Fruit fly (Drosophila melanogaster) whole organism, embryonic: ENCODE measurements around the gene eIF3h.
A peak's percentile ranks its signal among the peaks of the same experiment; 100 is the strongest.

Experiments
- Ada2b ChIP-seq: fragments of 200-800 bp; sonication (Bioruptor generic); IDR thresholded peaks from 2 replicates; pipeline ENCODE4 v1.3.6; 2022; ENCODE audit warnings: missing biosample characterization, missing genetic modification characterization
- Atf6 ChIP-seq: fragments of 200-800 bp; sonication (Bioruptor generic); IDR thresholded peaks from 2 replicates; pipeline ENCODE4 v1.3.6; 2022; ENCODE audit warnings: missing biosample characterization, missing genetic modification characterization
- CG10565 ChIP-seq: fragments of 200-800 bp; sonication (Bioruptor generic); optimal IDR thresholded peaks from 3 replicates; lab custom pipeline; 2016; ENCODE audit warnings: missing biosample characterization, mild to moderate bottlenecking, missing genetic modification characterization
- CG12942 ChIP-seq: fragments of 200-800 bp; sonication (Bioruptor generic); optimal IDR thresholded peaks from 3 replicates; lab custom pipeline; 2016; ENCODE audit warnings: missing biosample characterization, missing genetic modification characterization
- CG15011 ChIP-seq: fragments of 200-800 bp; sonication (Bioruptor generic); optimal IDR thresholded peaks from 3 replicates; lab custom pipeline; 2018; ENCODE audit warnings: missing biosample characterization, mild to moderate bottlenecking, missing genetic modification characterization
- CG17186 ChIP-seq: fragments of 200-800 bp; sonication (Bioruptor generic); optimal IDR thresholded peaks from 3 replicates; lab custom pipeline; 2017; ENCODE audit warnings: missing biosample characterization, missing genetic modification reagents, missing genetic modification characterization
- CG2199 ChIP-seq: fragments of 200-800 bp; sonication (Bioruptor generic); IDR thresholded peaks from 3 replicates; pipeline ENCODE4 v1.3.6; 2022; ENCODE audit warnings: missing biosample characterization, missing genetic modification characterization
- CG31365 ChIP-seq: fragments of 200-800 bp; sonication (Bioruptor generic); optimal IDR thresholded peaks from 2 replicates; lab custom pipeline; 2018; ENCODE audit warnings: missing biosample characterization, mild to moderate bottlenecking, missing genetic modification characterization
- CG3163 ChIP-seq: fragments of 200-800 bp; sonication (Bioruptor generic); optimal IDR thresholded peaks from 3 replicates; lab custom pipeline; 2016; ENCODE audit warnings: missing biosample characterization, missing genetic modification characterization
- CG6765 ChIP-seq: fragments of 200-800 bp; sonication (Bioruptor generic); optimal IDR thresholded peaks from 3 replicates; lab custom pipeline; 2017; ENCODE audit warnings: missing biosample characterization, mild to moderate bottlenecking, missing genetic modification characterization
- CG8290 ChIP-seq, 3 experiments: fragments of 200-800 bp; sonication (Bioruptor generic); optimal IDR thresholded peaks; 2 replicates each; lab custom pipeline; 2016 to 2019; ENCODE audit warnings: missing biosample characterization in 3 of 3, missing genetic modification characterization in 3 of 3, mild to moderate bottlenecking in 2 of 3, moderate library complexity in 1 of 3
- CG8765 ChIP-seq: fragments of 200-800 bp; sonication (Bioruptor generic); IDR thresholded peaks from 2 replicates; pipeline ENCODE4 v1.3.6; 2022; ENCODE audit warnings: missing biosample characterization, missing genetic modification characterization
- CG9215 ChIP-seq: fragments of 200-800 bp; sonication (Bioruptor generic); IDR thresholded peaks from 2 replicates; pipeline ENCODE4 v1.3.6; 2022; ENCODE audit warnings: missing biosample characterization, missing genetic modification characterization
- CG9932 ChIP-seq: fragments of 200-800 bp; sonication (Bioruptor generic); IDR thresholded peaks from 2 replicates; pipeline ENCODE4 v1.3.6; 2022; ENCODE audit warnings: missing biosample characterization, missing genetic modification characterization
- CkIIα-i1 ChIP-seq: fragments of 200-800 bp; sonication (Bioruptor generic); IDR thresholded peaks from 2 replicates; pipeline ENCODE4 v1.3.6; 2022; ENCODE audit warnings: missing biosample characterization, missing genetic modification characterization
- Dip2 ChIP-seq: fragments of 200-800 bp; sonication (Bioruptor generic); IDR thresholded peaks from 2 replicates; pipeline ENCODE4 v1.3.6; 2022; ENCODE audit warnings: missing biosample characterization, missing genetic modification characterization
- Dp ChIP-seq: fragments of 200-800 bp; sonication (Bioruptor generic); optimal IDR thresholded peaks from 2 replicates; lab custom pipeline; 2018; ENCODE audit warnings: missing biosample characterization, mild to moderate bottlenecking, missing genetic modification characterization, moderate library complexity
- Eip74EF ChIP-seq, 2 experiments: fragments of 200-800 bp in 1 of 2; fragments of >200 bp in 1 of 2; sonication (Bioruptor generic) in 1 of 2; optimal IDR thresholded peaks; 2 replicates each; lab custom pipeline; 2017 to 2019; ENCODE audit warnings: missing biosample characterization in 2 of 2, missing genetic modification characterization in 2 of 2, mild to moderate bottlenecking in 1 of 2, moderate library complexity in 1 of 2
- Mad ChIP-seq: fragments of 200-800 bp; sonication (Bioruptor generic); optimal IDR thresholded peaks from 2 replicates; lab custom pipeline; 2016; ENCODE audit warnings: missing biosample characterization, missing genetic modification characterization
- Max ChIP-seq: fragments of 200-800 bp; sonication (Bioruptor generic); optimal IDR thresholded peaks from 2 replicates; lab custom pipeline; 2016; ENCODE audit warnings: missing biosample characterization, mild to moderate bottlenecking, missing genetic modification characterization
- Med ChIP-seq: fragments of 200-800 bp; sonication (Bioruptor generic); peaks from one replicate; lab custom pipeline; 2016; ENCODE audit warnings: missing biosample characterization, missing genetic modification characterization, mild to moderate bottlenecking, inconsistent platforms, moderate library complexity
- Mrtf ChIP-seq: fragments of 200-800 bp; sonication (Bioruptor generic); IDR thresholded peaks from 3 replicates; pipeline ENCODE4 v1.3.6; 2022; ENCODE audit warnings: missing biosample characterization, missing genetic modification characterization
- NK7.1 ChIP-seq: fragments of 200-800 bp; sonication (Bioruptor generic); optimal IDR thresholded peaks from 3 replicates; lab custom pipeline; 2016; ENCODE audit warnings: missing biosample characterization, missing genetic modification characterization
- Oaz ChIP-seq: fragments of 200-800 bp; sonication (Bioruptor generic); IDR thresholded peaks from 2 replicates; pipeline ENCODE4 v1.3.6; 2022; ENCODE audit warnings: missing biosample characterization, missing genetic modification characterization
- Opbp ChIP-seq: fragments of 200-800 bp; sonication (Bioruptor generic); IDR thresholded peaks from 3 replicates; pipeline ENCODE4 v1.3.6; 2022; ENCODE audit warnings: missing biosample characterization, missing genetic modification characterization; ENCODE audit not compliant: partially characterized antibody
- Scr ChIP-seq: fragments of 200-800 bp; sonication (Bioruptor generic); IDR thresholded peaks from 2 replicates; pipeline ENCODE4 v1.3.6; 2022; ENCODE audit warnings: missing biosample characterization, missing genetic modification characterization; ENCODE audit not compliant: partially characterized antibody
- Sin3A ChIP-seq: fragments of >200 bp; optimal IDR thresholded peaks from 2 replicates; lab custom pipeline; 2018
- Six4 ChIP-seq: fragments of 200-800 bp; sonication (Bioruptor generic); optimal IDR thresholded peaks from 2 replicates; lab custom pipeline; 2016; ENCODE audit warnings: missing biosample characterization, missing genetic modification characterization
- Tbp ChIP-seq: fragments of >200 bp; optimal IDR thresholded peaks from 2 replicates; lab custom pipeline; 2018; ENCODE audit warnings: missing biosample characterization, missing genetic modification characterization
- Xbp1 ChIP-seq: fragments of 200-800 bp; sonication (Bioruptor generic); optimal IDR thresholded peaks from 3 replicates; lab custom pipeline; 2016; ENCODE audit warnings: missing biosample characterization, mild to moderate bottlenecking, missing genetic modification characterization
- amos ChIP-seq: fragments of 200-800 bp; sonication (Bioruptor generic); IDR thresholded peaks from 2 replicates; pipeline ENCODE4 v1.3.6; 2022; ENCODE audit warnings: missing biosample characterization, missing genetic modification characterization; ENCODE audit not compliant: partially characterized antibody
- crc ChIP-seq: fragments of 200-800 bp; sonication (Bioruptor generic); optimal IDR thresholded peaks from 2 replicates; lab custom pipeline; 2016; ENCODE audit warnings: missing biosample characterization, missing genetic modification characterization
- dysf ChIP-seq: fragments of 200-800 bp; sonication (Bioruptor generic); IDR thresholded peaks from 3 replicates; pipeline ENCODE4 v1.3.6; 2022; ENCODE audit warnings: missing biosample characterization, missing genetic modification characterization
- en ChIP-seq: fragments of 200-800 bp; sonication (Bioruptor generic); optimal IDR thresholded peaks from 2 replicates; lab custom pipeline; 2016; ENCODE audit warnings: missing biosample characterization, missing genetic modification characterization
- esg ChIP-seq: fragments of 200-800 bp; sonication (Bioruptor generic); conservative IDR thresholded peaks from 2 replicates; pipeline ENCODE4 v1.3.6; 2022; ENCODE audit warnings: missing biosample characterization, missing genetic modification characterization
- fd102C ChIP-seq: fragments of 200-800 bp; sonication (Bioruptor generic); optimal IDR thresholded peaks from 2 replicates; lab custom pipeline; 2018; ENCODE audit warnings: missing biosample characterization, mild to moderate bottlenecking, missing genetic modification characterization, moderate library complexity
- grn ChIP-seq: fragments of 200-800 bp; sonication (Bioruptor generic); optimal IDR thresholded peaks from 3 replicates; lab custom pipeline; 2017; ENCODE audit warnings: missing biosample characterization, missing genetic modification characterization
- inv ChIP-seq: fragments of 200-800 bp; sonication (Bioruptor generic); IDR thresholded peaks from 2 replicates; pipeline ENCODE4 v1.3.6; 2022; ENCODE audit warnings: missing biosample characterization, missing genetic modification characterization; ENCODE audit not compliant: partially characterized antibody
- lilli ChIP-seq: fragments of 200-800 bp; sonication (Bioruptor generic); optimal IDR thresholded peaks from 3 replicates; lab custom pipeline; 2016; ENCODE audit warnings: missing biosample characterization, missing genetic modification characterization
- lov ChIP-seq, 2 experiments: fragments of 200-800 bp in 1 of 2; fragments of >200 bp in 1 of 2; sonication (Bioruptor generic) in 1 of 2; IDR thresholded peaks in 1 of 2; optimal IDR thresholded peaks in 1 of 2; 2 replicates in 1 of 2; 3 replicates in 1 of 2; pipeline versions ENCODE4 v1.3.6 to Lab custom; 2017 to 2022; ENCODE audit warnings: missing biosample characterization in 1 of 2, missing genetic modification characterization in 1 of 2
- luna ChIP-seq: fragments of 200-800 bp; sonication (Bioruptor generic); optimal IDR thresholded peaks from 2 replicates; lab custom pipeline; 2016; ENCODE audit warnings: missing biosample characterization, missing genetic modification characterization
- onecut ChIP-seq: fragments of 200-800 bp; sonication (Bioruptor generic); IDR thresholded peaks from 2 replicates; pipeline ENCODE4 v1.3.6; 2022; ENCODE audit warnings: missing biosample characterization, missing genetic modification characterization
- pan ChIP-seq, 4 experiments: fragments of >200 bp in 3 of 4; fragments of 200-800 bp in 1 of 4; sonication (Bioruptor generic) in 1 of 4; optimal IDR thresholded peaks in 3 of 4; IDR thresholded peaks in 1 of 4; 2 replicates each; pipeline versions ENCODE4 v1.3.6 to Lab custom; 2017 to 2022; ENCODE audit warnings: missing biosample characterization in 2 of 4, missing genetic modification characterization in 2 of 4, mixed read lengths in 1 of 4
- pnt ChIP-seq: fragments of 200-800 bp; sonication (Bioruptor generic); optimal IDR thresholded peaks from 3 replicates; lab custom pipeline; 2016; ENCODE audit warnings: missing biosample characterization, missing genetic modification characterization
- prd ChIP-seq, 3 experiments: fragments of >200 bp in 2 of 3; fragments of 200-800 bp in 1 of 3; sonication (Bioruptor generic) in 1 of 3; optimal IDR thresholded peaks in 2 of 3; IDR thresholded peaks in 1 of 3; 2 replicates in 2 of 3; 3 replicates in 1 of 3; pipeline versions ENCODE4 v1.3.6 to Lab custom; 2017 to 2022; ENCODE audit warnings: missing biosample characterization in 1 of 3, missing genetic modification characterization in 1 of 3
- pros ChIP-seq: fragments of 200-800 bp; sonication (Bioruptor generic); optimal IDR thresholded peaks from 3 replicates; lab custom pipeline; 2019; ENCODE audit warnings: missing biosample characterization, mild to moderate bottlenecking, missing genetic modification characterization, moderate library complexity
- pzg ChIP-seq: fragments of 200-800 bp; sonication (Bioruptor generic); optimal IDR thresholded peaks from 3 replicates; lab custom pipeline; 2018; ENCODE audit warnings: missing biosample characterization, mild to moderate bottlenecking, missing genetic modification characterization, moderate library complexity
- sna ChIP-seq: fragments of 200-800 bp; sonication (Bioruptor generic); IDR thresholded peaks from 2 replicates; pipeline ENCODE4 v1.3.6; 2022; ENCODE audit warnings: missing biosample characterization, missing genetic modification characterization; ENCODE audit not compliant: partially characterized antibody
- sr ChIP-seq: fragments of 200-800 bp; sonication (Bioruptor generic); IDR thresholded peaks from 3 replicates; pipeline ENCODE4 v1.3.6; 2022; ENCODE audit warnings: missing biosample characterization, missing genetic modification characterization
- tx ChIP-seq: fragments of 200-800 bp; sonication (Bioruptor generic); optimal IDR thresholded peaks from 2 replicates; lab custom pipeline; 2016; ENCODE audit warnings: missing biosample characterization, missing genetic modification characterization

Gene eIF3h

dm6 chr2L:5037402-5037860 lies 15.5 kb downstream of the eIF3h start, which contains the start of the genes CG14042 and SP555 (continued):
- TF ChIP-seq tx (GFP tag; lab: Kevin White, UChicago) (no peak), sna (GFP tag; lab: Robert Waterston, UW) (no peak), Mad (GFP tag; lab: Kevin White, UChicago) (no peak), pros (GFP tag; lab: Kevin White, UChicago) (peak; percentile 96), esg (GFP tag; lab: Robert Waterston, UW) (no peak), NK7.1 (GFP tag; lab: Kevin White, UChicago) (no peak), CG9932 (GFP tag; lab: Robert Waterston, UW) (no peak), pan (optimal IDR thresholded peaks at IDR 0.05; lab: Kevin White, UChicago) (no peak), pan (GFP tag; optimal IDR thresholded peaks at IDR 0.05 in 1 of 2, IDR thresholded peaks at IDR 0.05 in 1 of 2) (no peak), dysf (no peak), Scr (GFP tag; lab: Robert Waterston, UW) (no peak), Ada2b (GFP tag; lab: Robert Waterston, UW) (no peak), Dp (GFP tag; lab: Kevin White, UChicago) (no peak), CG2199 (GFP tag; lab: Robert Waterston, UW) (no peak), lov (optimal IDR thresholded peaks at IDR 0.05; lab: Kevin White, UChicago) (no peak), lov (GFP tag; IDR thresholded peaks at IDR 0.05; lab: Robert Waterston, UW) (no peak), Tbp (GFP tag; lab: Kevin White, UChicago) (no peak), Max (GFP tag; lab: Kevin White, UChicago) (no peak), CG3163 (GFP tag; lab: Kevin White, UChicago) (no peak), grn (peak; percentile 41), CG31365 (tag; lab: Kevin White, UChicago) (no peak), Eip74EF (GFP tag; optimal IDR thresholded peaks at IDR 0.05; lab: Kevin White, UChicago) (no peak), Atf6 (GFP tag; lab: Robert Waterston, UW) (no peak), Med (GFP tag; lab: Kevin White, UChicago) (peak; percentile 7), Opbp (GFP tag; lab: Robert Waterston, UW) (no peak), prd (optimal IDR thresholded peaks at IDR 0.05; lab: Kevin White, UChicago) (no peak), prd (GFP tag; IDR thresholded peaks at IDR 0.05; lab: Robert Waterston, UW) (no peak), onecut (GFP tag; lab: Robert Waterston, UW) (no peak), Oaz (GFP tag; lab: Robert Waterston, UW) (no peak), CG12942 (no peak), CG8290 (GFP tag; optimal IDR thresholded peaks at IDR 0.05; lab: Kevin White, UChicago) (no peak), CG8290 (tag; optimal IDR thresholded peaks at IDR 0.05; lab: Kevin White, UChicago) (peak in 1 of 2 experiments; percentile 26), crc (GFP tag; lab: Kevin White, UChicago) (no peak), CG10565 (GFP tag; lab: Kevin White, UChicago) (no peak), Sin3A (lab: Kevin White, UChicago) (no peak), Mrtf (GFP tag; lab: Robert Waterston, UW) (no peak), en (no peak), Xbp1 (GFP tag; lab: Kevin White, UChicago) (no peak), CkIIα-i1 (GFP tag; lab: Robert Waterston, UW) (no peak), sr (GFP tag; lab: Robert Waterston, UW) (no peak), amos (0 out of 2 replicates have a peak, but pooled peaks have one; percentile 13), pnt (GFP tag; lab: Kevin White, UChicago) (no peak), Six4 (GFP tag; lab: Kevin White, UChicago) (no peak), pzg (GFP tag; lab: Kevin White, UChicago) (peak; percentile 20), CG17186 (GFP tag; lab: Kevin White, UChicago) (no peak), inv (GFP tag; lab: Robert Waterston, UW) (no peak), Dip2 (no peak), CG6765 (GFP tag; lab: Kevin White, UChicago) (no peak), CG15011 (GFP tag; lab: Kevin White, UChicago) (no peak), CG8765 (no peak), CG9215 (GFP tag; lab: Robert Waterston, UW) (no peak), fd102C (GFP tag; lab: Kevin White, UChicago) (no peak), luna (GFP tag; lab: Kevin White, UChicago) (no peak), lilli (GFP tag; lab: Kevin White, UChicago) (no peak)
